Worm (Caenorhabditis elegans) whole organism, young adult: ENCODE measurements around the gene ung-1.

ENCODE experiments used
- C17E4.6 ChIP-seq: fragments of 200-800 bp; sonication (Bioruptor generic); IDR thresholded peaks from 2 replicates; pipeline ENCODE4 v1.3.6; 2022; ENCODE audit warnings: missing genetic modification reagents, missing genetic modification characterization, missing compliant biosample characterization
- F10E7.11 ChIP-seq: sonication (generic microtip); optimal IDR thresholded peaks from 2 replicates; lab custom pipeline; 2017; ENCODE audit warnings: mild to moderate bottlenecking, missing genetic modification characterization, moderate library complexity, missing compliant biosample characterization
- K11D2.4 ChIP-seq: fragments of 200-800 bp; sonication (Bioruptor generic); IDR thresholded peaks from 2 replicates; pipeline ENCODE4 v1.3.6; 2022; ENCODE audit warnings: missing genetic modification reagents, missing genetic modification characterization, missing compliant biosample characterization
- attf-3 ChIP-seq: fragments of 200-800 bp; sonication (Bioruptor generic); conservative IDR thresholded peaks from 2 replicates; pipeline ENCODE4 v1.3.6; 2022; ENCODE audit warnings: missing genetic modification reagents, missing genetic modification characterization, missing compliant biosample characterization
- dox-1 ChIP-seq: fragments of 200-800 bp; sonication (Bioruptor generic); IDR thresholded peaks from 2 replicates; pipeline ENCODE4 v1.3.6; 2022; ENCODE audit warnings: missing genetic modification reagents, missing genetic modification characterization, missing compliant biosample characterization
- ets-4 ChIP-seq: fragments of 200-800 bp; sonication (Bioruptor generic); optimal IDR thresholded peaks from 2 replicates; lab custom pipeline; 2018; ENCODE audit warnings: mild to moderate bottlenecking, missing genetic modification characterization, missing compliant biosample characterization
- fkh-3 ChIP-seq: sonication (generic microtip); optimal IDR thresholded peaks from 2 replicates; lab custom pipeline; 2016; ENCODE audit warnings: mild to moderate bottlenecking, missing genetic modification characterization, missing compliant biosample characterization
- madf-3 ChIP-seq: fragments of 200-800 bp; sonication (Bioruptor generic); IDR thresholded peaks from 2 replicates; pipeline ENCODE4 v1.3.6; 2022; ENCODE audit warnings: missing genetic modification reagents, missing genetic modification characterization, missing compliant biosample characterization
- pha-4 ChIP-seq: fragments of 150-350 bp; sonication (generic microtip); optimal IDR thresholded peaks from 2 replicates; lab custom pipeline; 2014; ENCODE audit warnings: missing biosample characterization, missing genetic modification reagents, missing genetic modification characterization
- tbp1 ChIP-seq: fragments of 200-800 bp; sonication (Bioruptor generic); optimal IDR thresholded peaks from 2 replicates; lab custom pipeline; 2018; ENCODE audit warnings: mild to moderate bottlenecking, missing genetic modification characterization, missing compliant biosample characterization
- tlf-1 ChIP-seq: fragments of 200-800 bp; sonication (Bioruptor generic); optimal IDR thresholded peaks from 2 replicates; lab custom pipeline; 2018; ENCODE audit warnings: mild to moderate bottlenecking, missing genetic modification characterization, missing compliant biosample characterization

Gene ung-1

DNA sequence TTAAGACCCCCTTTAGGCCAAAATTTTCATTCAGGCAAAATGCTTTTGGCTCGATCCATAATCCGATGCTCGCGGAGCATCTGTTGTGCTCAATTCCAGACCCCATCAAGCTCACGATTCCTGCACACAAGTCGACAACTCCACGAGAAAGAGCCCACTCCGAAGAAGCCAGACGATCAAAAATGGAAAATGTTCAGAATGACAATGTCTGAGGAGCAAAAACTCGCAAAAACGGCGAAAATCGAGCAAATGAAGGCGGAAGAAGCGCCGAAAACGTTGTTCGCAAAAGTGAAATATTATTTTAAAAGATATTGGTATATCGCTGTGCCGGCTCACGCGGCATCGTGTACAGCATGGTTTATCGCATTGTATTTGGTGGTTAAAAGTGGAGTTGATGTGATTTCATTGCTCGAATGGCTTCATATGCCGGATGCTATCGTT lies 52.2 kb downstream of the ung-1 start, which contains the start of gene Y56A3A.22 (continued):
- TF ChIP-seq dox-1 (GFP tag; lab: Robert Waterston, UW) (peak; percentile 49), tbp1 (GFP tag; lab: Kevin White, UChicago) (peak; percentile 28), fkh-3 (tag; lab: Kevin White, UChicago) (peak; percentile 38), attf-3 (no peak), F10E7.11 (tag; lab: Kevin White, UChicago) (peak; percentile 20), pha-4 (no peak), tlf-1 (peak; percentile 71), madf-3 (GFP tag; lab: Robert Waterston, UW) (no peak; the same call in 1 of the 2 replicates), ets-4 (GFP tag; lab: Kevin White, UChicago) (no peak), K11D2.4 (no peak), C17E4.6 (GFP tag; lab: Robert Waterston, UW) (0 out of 2 replicates have a peak, but pooled peaks have one; percentile 50)
